Worm (Caenorhabditis elegans): ENCODE results near the gene K02F6.4.

K02F6.4 gene

ce11 chrII:2564899-2565298, 26.6 kb downstream of the K02F6.4 start, which contains the start of gene usp-39 (continued):
- TF ChIP-seq fos-1 (tag; optimal IDR thresholded peaks at IDR 0.05) (peak; percentile 51), nhr-20 (tag; optimal IDR thresholded peaks at IDR 0.05) (no peak), pax-3 (tag; optimal IDR thresholded peaks at IDR 0.05) (peak; percentile 56), pqm-1 (tag; optimal IDR thresholded peaks at IDR 0.05) (no peak), elt-2 (tag; optimal IDR thresholded peaks at IDR 0.05) (peak; percentile 67), efl-1 (optimal IDR thresholded peaks at IDR 0.05) (peak; percentile 77 to 83), efl-1 (GFP tag; optimal IDR thresholded peaks at IDR 0.05 in 1 of 2) (peak; percentile 85 to 98), unc-98 (GFP tag; IDR thresholded peaks at IDR 0.05) (no peak), snu-23 (GFP tag; optimal IDR thresholded peaks at IDR 0.05) (peak; percentile 90), jun-1 (tag; optimal IDR thresholded peaks at IDR 0.05) (peak; percentile 12), unc-130 (tag; optimal IDR thresholded peaks at IDR 0.05) (peak; percentile 90), lin-35 (GFP tag; optimal IDR thresholded peaks at IDR 0.05) (peak; percentile 67 to 79), nhr-11 (tag; optimal IDR thresholded peaks at IDR 0.05) (peak; percentile 54), nhr-47 (tag; optimal IDR thresholded peaks at IDR 0.05) (no peak), lin-15B (tag; optimal IDR thresholded peaks at IDR 0.05) (peak; percentile 66), skn-1 (tag; optimal IDR thresholded peaks at IDR 0.05) (peak; percentile 24), sptf-1 (tag; optimal IDR thresholded peaks at IDR 0.05) (no peak), ceh-88 (GFP tag; IDR thresholded peaks at IDR 0.05) (peak; percentile 69; the same call in 1 of the 2 replicates), fkh-10 (GFP tag; optimal IDR thresholded peaks at IDR 0.05) (peak; percentile 73), mef-2 (tag; optimal IDR thresholded peaks at IDR 0.05) (peak; percentile 35), elt-3 (tag; optimal IDR thresholded peaks at IDR 0.05) (peak in 2 of 6 experiments; percentile 23 to 73), nhr-237 (tag; optimal IDR thresholded peaks at IDR 0.05) (peak; percentile 11), Y116A8C.19 (tag; optimal IDR thresholded peaks at IDR 0.05; ENCODE audit: borderline replicate concordance) (no peak), fkh-8 (tag; optimal IDR thresholded peaks at IDR 0.05) (no peak), aly-2 (tag; optimal IDR thresholded peaks at IDR 0.05) (peak; percentile 35), ztf-11 (tag; optimal IDR thresholded peaks at IDR 0.05) (peak in 1 of 2 experiments; percentile 73), efl-3 (GFP tag; optimal IDR thresholded peaks at IDR 0.05) (no peak), ets-5 (GFP tag; IDR thresholded peaks at IDR 0.05) (no peak), unc-62 (GFP tag; optimal IDR thresholded peaks at IDR 0.05) (no peak), nhr-76 (tag; optimal IDR thresholded peaks at IDR 0.05) (no peak), nhr-85 (tag) (peak; percentile 90), lsy-2 (tag; optimal IDR thresholded peaks at IDR 0.05) (peak; percentile 88 to 94), hlh-17 (GFP tag; optimal IDR thresholded peaks at IDR 0.05; ENCODE audit: borderline replicate concordance) (no peak), zip-4 (GFP tag; optimal IDR thresholded peaks at IDR 0.05) (no peak), sox-4 (tag; optimal IDR thresholded peaks at IDR 0.05) (peak; percentile 71), nhr-90 (tag; optimal IDR thresholded peaks at IDR 0.05; ENCODE audit: poor library complexity) (no peak), xbp-1 (tag; optimal IDR thresholded peaks at IDR 0.05) (peak; percentile 81), C16A3.4 (tag; optimal IDR thresholded peaks at IDR 0.05) (peak; percentile 59), egl-27 (tag; optimal IDR thresholded peaks at IDR 0.05) (no peak), rnt-1 (tag; optimal IDR thresholded peaks at IDR 0.05) (no peak), nhr-28 (tag; optimal IDR thresholded peaks at IDR 0.05) (no peak), fkh-4 (tag; optimal IDR thresholded peaks at IDR 0.05; ENCODE audit: borderline replicate concordance) (peak; percentile 6), hlh-4 (tag; optimal IDR thresholded peaks at IDR 0.05) (no peak), pag-3 (tag; optimal IDR thresholded peaks at IDR 0.05; ENCODE audit: borderline replicate concordance, insufficient read depth) (no peak), zag-1 (tag; optimal IDR thresholded peaks at IDR 0.05) (no peak), egl-13 (tag; optimal IDR thresholded peaks at IDR 0.05) (no peak), nhr-71 (tag; optimal IDR thresholded peaks at IDR 0.05) (no peak), unc-30 (tag; optimal IDR thresholded peaks at IDR 0.05) (no peak), ztf-4 (tag; optimal IDR thresholded peaks at IDR 0.05) (peak; percentile 48), tbx-2 (tag; optimal IDR thresholded peaks at IDR 0.05) (peak; percentile 85), swsn-7 (tag; optimal IDR thresholded peaks at IDR 0.05) (no peak), blmp-1 (tag; optimal IDR thresholded peaks at IDR 0.05) (peak; percentile 60), lin-39 (tag; optimal IDR thresholded peaks at IDR 0.05) (peak; percentile 88), grh-1 (GFP tag; IDR thresholded peaks at IDR 0.05) (peak; percentile 40)

All from whole organism, L1 larva.